Worm (Caenorhabditis elegans) whole organism, L3 larva: ENCODE measurements around the gene chk-2.

Experiments
- R02D3.7 ChIP-seq: fragments of 150-350 bp; optimal IDR thresholded peaks from 2 replicates; lab custom pipeline; 2014; ENCODE audit warnings: missing biosample characterization, missing genetic modification characterization
- aly-2 ChIP-seq: fragments of 150-350 bp; optimal IDR thresholded peaks from 2 replicates; lab custom pipeline; 2014; ENCODE audit warnings: missing biosample characterization, missing genetic modification characterization
- ama-1 ChIP-seq: fragments of 150-350 bp; optimal IDR thresholded peaks from 2 replicates; lab custom pipeline; 2018
- ceh-82 ChIP-seq: fragments of 150-350 bp; optimal IDR thresholded peaks from 2 replicates; lab custom pipeline; 2014; ENCODE audit warnings: missing biosample characterization, missing genetic modification characterization
- ceh-9 ChIP-seq: sonication (generic microtip); optimal IDR thresholded peaks from 2 replicates; lab custom pipeline; 2018; ENCODE audit warnings: missing biosample characterization, missing genetic modification characterization
- egl-27 ChIP-seq: sonication (generic microtip); optimal IDR thresholded peaks from 4 replicates; lab custom pipeline; 2017; ENCODE audit warnings: missing biosample characterization, missing genetic modification reagents, missing genetic modification characterization
- egl-5 ChIP-seq: fragments of 150-350 bp; optimal IDR thresholded peaks from 2 replicates; lab custom pipeline; 2017; ENCODE audit warnings: missing biosample characterization, missing genetic modification reagents, missing genetic modification characterization, inconsistent platforms
- elt-1 ChIP-seq: fragments of 150-350 bp; optimal IDR thresholded peaks from 2 replicates; lab custom pipeline; 2014; ENCODE audit warnings: missing biosample characterization, missing genetic modification characterization
- elt-2 ChIP-seq: sonication (generic microtip); optimal IDR thresholded peaks from 2 replicates; lab custom pipeline; 2016; ENCODE audit warnings: missing genetic modification reagents, mild to moderate bottlenecking, missing genetic modification characterization, missing compliant biosample characterization
- elt-3 ChIP-seq, 3 experiments: fragments of 150-350 bp in 1 of 3; sonication (generic microtip) in 2 of 3; optimal IDR thresholded peaks; 2 replicates in 2 of 3; 4 replicates in 1 of 3; lab custom pipeline; 2014 to 2017; ENCODE audit warnings: missing biosample characterization in 3 of 3, missing genetic modification characterization in 3 of 3
- eor-1 ChIP-seq, 2 experiments: fragments of 150-350 bp; optimal IDR thresholded peaks; 2 replicates each; lab custom pipeline; 2014 to 2018; ENCODE audit warnings: missing biosample characterization in 2 of 2, missing genetic modification characterization in 2 of 2
- fkh-2 ChIP-seq: fragments of 150-350 bp; optimal IDR thresholded peaks from 2 replicates; lab custom pipeline; 2014; ENCODE audit warnings: missing biosample characterization, missing genetic modification reagents, missing genetic modification characterization
- fos-1 ChIP-seq: fragments of 150-350 bp; optimal IDR thresholded peaks from 2 replicates; lab custom pipeline; 2014; ENCODE audit warnings: missing biosample characterization, missing genetic modification characterization
- hmg-11 ChIP-seq: sonication (generic microtip); optimal IDR thresholded peaks from 2 replicates; lab custom pipeline; 2016; ENCODE audit warnings: missing genetic modification characterization, missing compliant biosample characterization
- jun-1 ChIP-seq: fragments of 150-350 bp; optimal IDR thresholded peaks from 2 replicates; lab custom pipeline; 2014; ENCODE audit warnings: missing biosample characterization, missing genetic modification reagents, missing genetic modification characterization
- lin-15B ChIP-seq: fragments of 150-350 bp; optimal IDR thresholded peaks from 2 replicates; lab custom pipeline; 2014; ENCODE audit warnings: missing biosample characterization, missing genetic modification characterization
- lin-39 ChIP-seq: fragments of 150-350 bp; optimal IDR thresholded peaks from 2 replicates; lab custom pipeline; 2018; ENCODE audit warnings: missing biosample characterization, missing genetic modification reagents, missing genetic modification characterization
- lsy-12 ChIP-seq: sonication (generic microtip); optimal IDR thresholded peaks from 2 replicates; lab custom pipeline; 2016; ENCODE audit warnings: mild to moderate bottlenecking, missing genetic modification characterization, missing compliant biosample characterization
- mdl-1 ChIP-seq: fragments of 150-350 bp; optimal IDR thresholded peaks from 2 replicates; lab custom pipeline; 2014; ENCODE audit warnings: missing biosample characterization, missing genetic modification characterization
- nfya-1 ChIP-seq: sonication (generic microtip); optimal IDR thresholded peaks from 2 replicates; lab custom pipeline; 2017; ENCODE audit warnings: missing genetic modification characterization, mild to moderate bottlenecking, missing compliant biosample characterization, antibody characterized with exemption, moderate library complexity; ENCODE audit not compliant: insufficient read depth
- nhr-11 ChIP-seq: fragments of 150-350 bp; optimal IDR thresholded peaks from 2 replicates; lab custom pipeline; 2014; ENCODE audit warnings: missing biosample characterization, missing genetic modification characterization
- nhr-12 ChIP-seq: fragments of 150-350 bp; optimal IDR thresholded peaks from 2 replicates; lab custom pipeline; 2014; ENCODE audit warnings: missing biosample characterization, missing genetic modification characterization
- nhr-23 ChIP-seq: fragments of 150-350 bp; optimal IDR thresholded peaks from 2 replicates; lab custom pipeline; 2014; ENCODE audit warnings: missing biosample characterization, missing genetic modification reagents, missing genetic modification characterization
- nhr-237 ChIP-seq: fragments of 150-350 bp; optimal IDR thresholded peaks from 2 replicates; lab custom pipeline; 2014; ENCODE audit warnings: missing biosample characterization, missing genetic modification characterization
- nhr-25 ChIP-seq: sonication (generic microtip); optimal IDR thresholded peaks from 2 replicates; lab custom pipeline; 2017; ENCODE audit warnings: missing biosample characterization, missing genetic modification characterization
- nhr-28 ChIP-seq: fragments of 150-350 bp; optimal IDR thresholded peaks from 2 replicates; lab custom pipeline; 2014; ENCODE audit warnings: missing biosample characterization, missing genetic modification characterization
- nhr-43 ChIP-seq: sonication (generic microtip); optimal IDR thresholded peaks from 2 replicates; lab custom pipeline; 2016; ENCODE audit warnings: mild to moderate bottlenecking, missing genetic modification characterization, missing compliant biosample characterization; ENCODE audit not compliant: poor library complexity, severe bottlenecking
- pha-4 ChIP-seq: fragments of 150-350 bp; optimal IDR thresholded peaks from 2 replicates; lab custom pipeline; 2014; ENCODE audit warnings: missing biosample characterization, missing genetic modification reagents, missing genetic modification characterization
- pqm-1 ChIP-seq: fragments of 150-350 bp; optimal IDR thresholded peaks from 2 replicates; lab custom pipeline; 2017; ENCODE audit warnings: missing biosample characterization, missing genetic modification characterization, inconsistent platforms
- snpc-4 ChIP-seq: fragments of 150-350 bp; optimal IDR thresholded peaks from 2 replicates; lab custom pipeline; 2014; ENCODE audit warnings: missing biosample characterization, missing genetic modification characterization
- tbx-2 ChIP-seq: sonication (generic microtip); optimal IDR thresholded peaks from 2 replicates; lab custom pipeline; 2016; ENCODE audit warnings: mild to moderate bottlenecking, missing genetic modification characterization, missing compliant biosample characterization
- unc-39 ChIP-seq: sonication (generic microtip); optimal IDR thresholded peaks from 4 replicates; lab custom pipeline; 2017; ENCODE audit warnings: missing biosample characterization, missing genetic modification characterization
- unc-62 ChIP-seq: fragments of 150-350 bp; sonication (generic microtip); optimal IDR thresholded peaks from 4 replicates; lab custom pipeline; 2014; ENCODE audit warnings: missing biosample characterization, missing genetic modification reagents, missing genetic modification characterization
- zag-1 ChIP-seq: fragments of 150-350 bp; optimal IDR thresholded peaks from 2 replicates; lab custom pipeline; 2014; ENCODE audit warnings: missing biosample characterization, missing genetic modification characterization
- ztf-11 ChIP-seq: fragments of 150-350 bp; optimal IDR thresholded peaks from 2 replicates; lab custom pipeline; 2014; ENCODE audit warnings: missing biosample characterization, missing genetic modification characterization
- ztf-4 ChIP-seq: fragments of 150-350 bp; optimal IDR thresholded peaks from 2 replicates; lab custom pipeline; 2014; ENCODE audit warnings: missing biosample characterization, missing genetic modification characterization

The chk-2 gene

ce11 chrV:19899167-19899566 lies 16.7 kb downstream of the chk-2 start, which contains the start of gene Y116F11B.14:
TSS of gene Y116F11B.14 (plus strand) at chrV:19899467.
- no peak for TF ChIP-seq nhr-11
- no peak for TF ChIP-seq mdl-1 (tag; lab: Kevin White, UChicago)
- no peak for TF ChIP-seq ceh-9 (tag; lab: Kevin White, UChicago)
- TF ChIP-seq egl-27 (tag; lab: Kevin White, UChicago): no peak
- no peak for TF ChIP-seq snpc-4 (tag; lab: Kevin White, UChicago)
- TF ChIP-seq jun-1 (tag; lab: Kevin White, UChicago): no peak
- TF ChIP-seq pqm-1 (tag; lab: Kevin White, UChicago): no peak
- TF ChIP-seq nhr-237 (tag; lab: Kevin White, UChicago): no peak
- no peak for TF ChIP-seq ama-1
- TF ChIP-seq pha-4 (tag; lab: Kevin White, UChicago): no peak
- no peak for TF ChIP-seq lin-15B (tag; lab: Kevin White, UChicago)

ce11 chrV:19897982-19898381 lies 17.8 kb downstream of the chk-2 start:
- TF ChIP-seq ztf-11 (tag; lab: Kevin White, UChicago) (no peak), elt-1 (tag; lab: Kevin White, UChicago) (no peak), elt-2 (peak; percentile 75), nhr-43 (tag; lab: Kevin White, UChicago) (no peak), lsy-12 (no peak), tbx-2 (tag; lab: Kevin White, UChicago) (no peak)

ce11 chrV:19897557-19897956 lies 18.3 kb downstream of the chk-2 start:
- TF ChIP-seq hmg-11 (tag; lab: Kevin White, UChicago) (peak; percentile 10), egl-5 (peak; percentile 32), lin-39 (tag; lab: Kevin White, UChicago) (peak; percentile 35), nhr-28 (tag; lab: Kevin White, UChicago) (no peak), pha-4 (tag; lab: Kevin White, UChicago) (peak; percentile 57), nhr-11 (no peak), nfya-1 (peak; percentile 77), pqm-1 (tag; lab: Kevin White, UChicago) (peak; percentile 6), fkh-2 (tag; lab: Kevin White, UChicago) (peak; percentile 67), lin-15B (tag; lab: Kevin White, UChicago) (peak; percentile 29)

- TF ChIP-seq ceh-82 (tag; lab: Kevin White, UChicago) (no peak), unc-62 (GFP tag; lab: Kevin White, UChicago) (no peak), nhr-25 (no peak), pqm-1 (tag; lab: Kevin White, UChicago) (no peak), R02D3.7 (tag; lab: Kevin White, UChicago) (no peak), fos-1 (tag; lab: Kevin White, UChicago) (no peak), lin-15B (tag; lab: Kevin White, UChicago) (no peak)
These were observed 20.6 kb downstream of the chk-2 start, which contains the start of gene gly-4 for ce11 chrV:19895250-19895649. TSS of gene gly-4 (minus strand) at chrV:19895350.

- no peak for TF ChIP-seq aly-2 (tag; lab: Kevin White, UChicago)
- no peak for TF ChIP-seq ama-1
- TF ChIP-seq nhr-43 (tag; lab: Kevin White, UChicago): no peak
- no peak for TF ChIP-seq unc-39 (tag; lab: Kevin White, UChicago)
- TF ChIP-seq jun-1 (tag; lab: Kevin White, UChicago): no peak
- TF ChIP-seq ztf-4 (tag; lab: Kevin White, UChicago): no peak
These were observed 32.9 kb downstream of the chk-2 start, which contains the start of gene Y116F11B.13 for ce11 chrV:19882916-19883315. TSS of gene Y116F11B.13 (plus strand) at chrV:19883216.

ce11 chrV:19867883-19868282 lies 47.9 kb downstream of the chk-2 start, which contains the start of gene Y116F11B.9:
TSS of gene Y116F11B.9 (minus strand) at chrV:19867983.
- no peak for TF ChIP-seq hmg-11 (tag; lab: Kevin White, UChicago)
- no peak for TF ChIP-seq zag-1 (tag; lab: Kevin White, UChicago)
- no peak for TF ChIP-seq ama-1
- TF ChIP-seq R02D3.7 (tag; lab: Kevin White, UChicago): no peak
- no peak for TF ChIP-seq nhr-12 (tag; lab: Kevin White, UChicago)
- no peak for TF ChIP-seq nhr-23 (tag; lab: Kevin White, UChicago)
- no peak for TF ChIP-seq snpc-4 (tag; lab: Kevin White, UChicago)
- TF ChIP-seq ztf-11 (tag; lab: Kevin White, UChicago): no peak
- TF ChIP-seq mdl-1 (tag; lab: Kevin White, UChicago): no peak
- no peak for TF ChIP-seq elt-3 (tag; optimal IDR thresholded peaks at IDR 0.05; lab: Kevin White, UChicago)
- TF ChIP-seq nhr-25: no peak
- no peak for TF ChIP-seq lin-39 (tag; lab: Kevin White, UChicago)
- TF ChIP-seq eor-1 (tag; optimal IDR thresholded peaks at IDR 0.05; lab: Kevin White, UChicago): no peak
- TF ChIP-seq nhr-237 (tag; lab: Kevin White, UChicago): no peak
- no peak for TF ChIP-seq nhr-11
- TF ChIP-seq, all 47 proteins: peak for 0
